Worm (Caenorhabditis elegans) whole organism, young adult: ENCODE measurements around the gene nhr-198.

Experiments used
- B0035.1 ChIP-seq: sonication (generic microtip); optimal IDR thresholded peaks from 2 replicates; lab custom pipeline; 2016; ENCODE audit warnings: missing genetic modification characterization, mild to moderate bottlenecking, missing compliant biosample characterization, missing genotype, missing genetic modification reagents
- B0261.1 ChIP-seq: sonication (generic microtip); optimal IDR thresholded peaks from 2 replicates; lab custom pipeline; 2016; ENCODE audit warnings: mild to moderate bottlenecking, missing genetic modification characterization, moderate library complexity, missing compliant biosample characterization
- B0336.3 ChIP-seq: fragments of 200-800 bp; sonication (Bioruptor generic); IDR thresholded peaks from 2 replicates; pipeline ENCODE4 v1.3.6; 2022; ENCODE audit warnings: missing genetic modification characterization, missing compliant biosample characterization
- F52B5.7 ChIP-seq: sonication (generic microtip); optimal IDR thresholded peaks from 2 replicates; lab custom pipeline; 2016; ENCODE audit warnings: mild to moderate bottlenecking, missing genetic modification characterization, missing compliant biosample characterization
- F55B11.4 ChIP-seq: sonication (generic microtip); optimal IDR thresholded peaks from 2 replicates; lab custom pipeline; 2016; ENCODE audit warnings: missing compliant biosample characterization, missing genetic modification characterization, borderline replicate concordance; ENCODE audit not compliant: insufficient read depth
- F57A8.1 ChIP-seq: fragments of 200-800 bp; sonication (Bioruptor generic); optimal IDR thresholded peaks from 2 replicates; lab custom pipeline; 2018; ENCODE audit warnings: mild to moderate bottlenecking, missing genetic modification characterization, moderate library complexity, missing compliant biosample characterization
- T26A5.8 ChIP-seq: sonication (generic microtip); optimal IDR thresholded peaks from 2 replicates; lab custom pipeline; 2016; ENCODE audit warnings: missing genetic modification characterization, missing compliant biosample characterization
- Y53F4B.3 ChIP-seq: fragments of 200-800 bp; sonication (Bioruptor generic); IDR thresholded peaks from 2 replicates; pipeline ENCODE4 v1.3.6; 2022; ENCODE audit warnings: missing genetic modification reagents, missing genetic modification characterization, missing compliant biosample characterization
- akir-1 ChIP-seq: fragments of 200-800 bp; sonication (Bioruptor generic); optimal IDR thresholded peaks from 2 replicates; lab custom pipeline; 2018; ENCODE audit warnings: mild to moderate bottlenecking, missing genetic modification characterization, moderate library complexity, missing compliant biosample characterization
- ama-1 ChIP-seq, 3 experiments: fragments of 150-350 bp in 1 of 3; sonication (generic microtip) in 2 of 3; optimal IDR thresholded peaks; 2 replicates each; lab custom pipeline; 2014 to 2018; ENCODE audit warnings: missing biosample characterization in 2 of 3, missing genetic modification characterization in 2 of 3, missing genetic modification reagents in 2 of 3
- bed-1 ChIP-seq: fragments of 200-800 bp; sonication (Bioruptor generic); IDR thresholded peaks from 2 replicates; pipeline ENCODE4 v1.3.6; 2022; ENCODE audit warnings: missing genetic modification reagents, missing genetic modification characterization, missing compliant biosample characterization
- cebp-1 ChIP-seq, 2 experiments: fragments of 200-800 bp in 1 of 2; sonication (Bioruptor generic) in 1 of 2; sonication (generic microtip) in 1 of 2; IDR thresholded peaks in 1 of 2; optimal IDR thresholded peaks in 1 of 2; 2 replicates each; pipeline versions ENCODE4 v1.3.6 to Lab custom; 2017 to 2022; ENCODE audit warnings: missing compliant biosample characterization in 2 of 2, missing genetic modification characterization in 2 of 2, mild to moderate bottlenecking in 1 of 2, missing genetic modification reagents in 1 of 2, moderate library complexity in 1 of 2
- cebp-2 ChIP-seq: fragments of 200-800 bp; sonication (Bioruptor generic); IDR thresholded peaks from 2 replicates; pipeline ENCODE4 v1.3.6; 2022; ENCODE audit warnings: missing genetic modification characterization, missing compliant biosample characterization
- ceh-100 ChIP-seq: fragments of 200-800 bp; sonication (Bioruptor generic); IDR thresholded peaks from 2 replicates; pipeline ENCODE4 v1.3.6; 2022; ENCODE audit warnings: missing genetic modification reagents, missing genetic modification characterization, missing compliant biosample characterization
- ceh-79 ChIP-seq: sonication (generic microtip); optimal IDR thresholded peaks from 2 replicates; lab custom pipeline; 2017; ENCODE audit warnings: mild to moderate bottlenecking, missing genetic modification characterization, missing compliant biosample characterization
- chd-7 ChIP-seq: sonication (generic microtip); optimal IDR thresholded peaks from 2 replicates; lab custom pipeline; 2016; ENCODE audit warnings: mild to moderate bottlenecking, missing genetic modification characterization, moderate library complexity, missing compliant biosample characterization
- egrh-3 ChIP-seq: fragments of 200-800 bp; sonication (Bioruptor generic); IDR thresholded peaks from 2 replicates; pipeline ENCODE4 v1.3.6; 2022; ENCODE audit warnings: missing genetic modification reagents, missing genetic modification characterization, missing compliant biosample characterization
- ets-4 ChIP-seq: fragments of 200-800 bp; sonication (Bioruptor generic); optimal IDR thresholded peaks from 2 replicates; lab custom pipeline; 2018; ENCODE audit warnings: mild to moderate bottlenecking, missing genetic modification characterization, missing compliant biosample characterization
- him-1 ChIP-seq: sonication (generic microtip); optimal IDR thresholded peaks from 2 replicates; lab custom pipeline; 2016; ENCODE audit warnings: missing genotype, missing genetic modification reagents, missing genetic modification characterization, missing compliant biosample characterization
- hlh-12 ChIP-seq: sonication (generic microtip); optimal IDR thresholded peaks from 2 replicates; lab custom pipeline; 2016; ENCODE audit warnings: missing genetic modification characterization, missing compliant biosample characterization
- hmg-1.2 ChIP-seq: fragments of 200-800 bp; sonication (Bioruptor generic); IDR thresholded peaks from 2 replicates; pipeline ENCODE4 v1.3.6; 2022; ENCODE audit warnings: missing genetic modification reagents, missing genetic modification characterization, missing compliant biosample characterization
- hrde-1 ChIP-seq: sonication (generic microtip); optimal IDR thresholded peaks from 2 replicates; lab custom pipeline; 2016; ENCODE audit warnings: missing genetic modification characterization, mild to moderate bottlenecking, missing compliant biosample characterization, moderate library complexity, missing genotype, missing genetic modification reagents, borderline replicate concordance
- hsf-1 ChIP-seq: fragments of 200-800 bp; sonication (Bioruptor generic); IDR thresholded peaks from 2 replicates; pipeline ENCODE4 v1.3.6; 2022; ENCODE audit warnings: missing genetic modification reagents, missing genetic modification characterization, missing compliant biosample characterization
- let-526 ChIP-seq: fragments of 200-800 bp; sonication (Bioruptor generic); IDR thresholded peaks from 2 replicates; pipeline ENCODE4 v1.3.6; 2022; ENCODE audit warnings: missing genetic modification reagents, missing genetic modification characterization, missing compliant biosample characterization
- lin-40 ChIP-seq: sonication (generic microtip); optimal IDR thresholded peaks from 2 replicates; lab custom pipeline; 2016; ENCODE audit warnings: missing genetic modification characterization, mild to moderate bottlenecking, missing compliant biosample characterization, missing genotype, missing genetic modification reagents
- lir-1 ChIP-seq: fragments of 200-800 bp; sonication (Bioruptor generic); conservative IDR thresholded peaks from 2 replicates; pipeline ENCODE4 v1.3.6; 2022; ENCODE audit warnings: missing genetic modification reagents, missing genetic modification characterization, missing compliant biosample characterization
- mxl-1 ChIP-seq: sonication (generic microtip); optimal IDR thresholded peaks from 2 replicates; lab custom pipeline; 2016; ENCODE audit warnings: missing genetic modification characterization, missing compliant biosample characterization
- nhr-27 ChIP-seq: fragments of 200-800 bp; sonication (Bioruptor generic); optimal IDR thresholded peaks from 2 replicates; lab custom pipeline; 2018; ENCODE audit warnings: mild to moderate bottlenecking, missing genetic modification characterization, moderate library complexity, missing compliant biosample characterization
- pbrm-1 ChIP-seq: fragments of 200-800 bp; sonication (Bioruptor generic); IDR thresholded peaks from 2 replicates; pipeline ENCODE4 v1.3.6; 2022; ENCODE audit warnings: missing genetic modification reagents, missing genetic modification characterization, missing compliant biosample characterization
- rpc-1 ChIP-seq, 2 experiments: fragments of 150-350 bp in 1 of 2; sonication (generic microtip) in 1 of 2; optimal IDR thresholded peaks; 2 replicates each; lab custom pipeline; 2014 to 2018; ENCODE audit warnings: missing biosample characterization in 1 of 2, missing genetic modification characterization in 1 of 2, missing genetic modification reagents in 1 of 2, missing genotype in 1 of 2
- sea-2 ChIP-seq: fragments of 200-800 bp; sonication (Bioruptor generic); IDR thresholded peaks from 2 replicates; pipeline ENCODE4 v1.3.6; 2022; ENCODE audit warnings: missing genetic modification characterization, missing compliant biosample characterization
- sptf-2 ChIP-seq: fragments of 200-800 bp; sonication (Bioruptor generic); optimal IDR thresholded peaks from 2 replicates; lab custom pipeline; 2018; ENCODE audit warnings: mild to moderate bottlenecking, missing genetic modification characterization, missing compliant biosample characterization
- tlf-1 ChIP-seq: fragments of 200-800 bp; sonication (Bioruptor generic); optimal IDR thresholded peaks from 2 replicates; lab custom pipeline; 2018; ENCODE audit warnings: mild to moderate bottlenecking, missing genetic modification characterization, missing compliant biosample characterization
- zfh-2 ChIP-seq: fragments of 200-800 bp; sonication (Bioruptor generic); conservative IDR thresholded peaks from 2 replicates; pipeline ENCODE4 v1.3.6; 2022; ENCODE audit warnings: missing genetic modification reagents, missing genetic modification characterization, missing compliant biosample characterization
- ztf-18 ChIP-seq: sonication (generic microtip); optimal IDR thresholded peaks from 2 replicates; lab custom pipeline; 2016; ENCODE audit warnings: missing genotype, mild to moderate bottlenecking, missing genetic modification characterization, missing compliant biosample characterization
- ztf-22 ChIP-seq: fragments of 200-800 bp; sonication (Bioruptor generic); optimal IDR thresholded peaks from 2 replicates; lab custom pipeline; 2018; ENCODE audit warnings: mild to moderate bottlenecking, missing genetic modification characterization, moderate library complexity, missing compliant biosample characterization
- ztf-26 ChIP-seq: sonication (generic microtip); optimal IDR thresholded peaks from 2 replicates; lab custom pipeline; 2017; ENCODE audit warnings: missing genetic modification characterization, missing compliant biosample characterization
- ztf-28 ChIP-seq: fragments of 200-800 bp; sonication (Bioruptor generic); IDR thresholded peaks from 2 replicates; pipeline ENCODE4 v1.3.6; 2022; ENCODE audit warnings: missing genetic modification reagents, missing genetic modification characterization, missing compliant biosample characterization

Gene nhr-198

ce11 chrV:15698099-15698498 is 4.3 kb downstream of the nhr-198 start, which contains the start of gene srx-29 (continued):
- TF ChIP-seq lin-40: no peak
- no peak for TF ChIP-seq tlf-1 (GFP tag; lab: Kevin White, UChicago)
- TF ChIP-seq, all 124 proteins: peak for 0

- TF ChIP-seq cebp-2 (GFP tag; lab: Robert Waterston, UW) (no peak), bed-1 (GFP tag; lab: Robert Waterston, UW) (no peak), lir-1 (GFP tag; lab: Robert Waterston, UW) (no peak), him-1 (tag; lab: Kevin White, UChicago) (no peak), pbrm-1 (no peak), nhr-27 (no peak), sptf-2 (GFP tag; lab: Kevin White, UChicago) (no peak), let-526 (GFP tag; lab: Robert Waterston, UW) (no peak), B0261.1 (tag; lab: Kevin White, UChicago) (no peak), ceh-100 (GFP tag; lab: Robert Waterston, UW) (no peak), zfh-2 (no peak), ets-4 (GFP tag; lab: Kevin White, UChicago) (no peak), hsf-1 (no peak)
These were observed 6.0 kb downstream of the nhr-198 start, which contains the start of gene nhr-199 for ce11 chrV:15699799-15700198. Gene nhr-199, minus strand, starts transcription at chrV:15699899.

- TF ChIP-seq sea-2 (GFP tag; lab: Robert Waterston, UW): no peak
- no peak for TF ChIP-seq F52B5.7 (tag; lab: Kevin White, UChicago)
- TF ChIP-seq hlh-12: no peak
- no peak for TF ChIP-seq him-1 (tag; lab: Kevin White, UChicago)
- TF ChIP-seq chd-7 (tag; lab: Kevin White, UChicago): no peak
- TF ChIP-seq B0336.3 (GFP tag; lab: Robert Waterston, UW): no peak
- no peak for TF ChIP-seq akir-1 (GFP tag; lab: Kevin White, UChicago)
- no peak for TF ChIP-seq rpc-1 (optimal IDR thresholded peaks at IDR 0.05; lab: Kevin White, UChicago)
- no peak for TF ChIP-seq rpc-1 (tag; optimal IDR thresholded peaks at IDR 0.05; lab: Kevin White, UChicago)
- no peak for TF ChIP-seq egrh-3 (GFP tag; lab: Robert Waterston, UW)
- no peak for TF ChIP-seq ztf-26 (tag; lab: Kevin White, UChicago)
- no peak for TF ChIP-seq hsf-1
- no peak for TF ChIP-seq cebp-1 (GFP tag; IDR thresholded peaks at IDR 0.05; lab: Robert Waterston, UW)
- no peak for TF ChIP-seq cebp-1 (tag; optimal IDR thresholded peaks at IDR 0.05; lab: Kevin White, UChicago)
- no peak for TF ChIP-seq ztf-28 (GFP tag; lab: Robert Waterston, UW)
- TF ChIP-seq hmg-1.2: no peak
- TF ChIP-seq F57A8.1: no peak
- no peak for TF ChIP-seq mxl-1 (tag; lab: Kevin White, UChicago)
- no peak for TF ChIP-seq ceh-79 (tag; lab: Kevin White, UChicago)
- TF ChIP-seq T26A5.8 (tag; lab: Kevin White, UChicago): no peak
These were observed 8.5 kb downstream of the nhr-198 start, which contains the start of gene nhr-53 for ce11 chrV:15702263-15702662. Gene nhr-53, minus strand, starts transcription at chrV:15702363.

ce11 chrV:15704745-15705144 is 11.0 kb downstream of the nhr-198 start, which contains the start of gene twk-34:
Gene twk-34, plus strand, starts transcription at chrV:15704960.
- TF ChIP-seq hrde-1 (tag; lab: Kevin White, UChicago) (no peak), ama-1 (optimal IDR thresholded peaks at IDR 0.05; lab: Kevin White, UChicago) (no peak), ama-1 (GFP tag; optimal IDR thresholded peaks at IDR 0.05; lab: Kevin White, UChicago) (no peak), F55B11.4 (no peak), chd-7 (tag; lab: Kevin White, UChicago) (no peak), ztf-22 (GFP tag; lab: Kevin White, UChicago) (no peak), ztf-18 (tag; lab: Kevin White, UChicago) (no peak), Y53F4B.3 (GFP tag; lab: Robert Waterston, UW) (no peak), B0035.1 (tag; lab: Kevin White, UChicago) (no peak), egrh-3 (GFP tag; lab: Robert Waterston, UW) (no peak)
